Worm (Caenorhabditis elegans): Measurements from ENCODE around the gene nspg-8.

Gene nspg-8

DNA sequence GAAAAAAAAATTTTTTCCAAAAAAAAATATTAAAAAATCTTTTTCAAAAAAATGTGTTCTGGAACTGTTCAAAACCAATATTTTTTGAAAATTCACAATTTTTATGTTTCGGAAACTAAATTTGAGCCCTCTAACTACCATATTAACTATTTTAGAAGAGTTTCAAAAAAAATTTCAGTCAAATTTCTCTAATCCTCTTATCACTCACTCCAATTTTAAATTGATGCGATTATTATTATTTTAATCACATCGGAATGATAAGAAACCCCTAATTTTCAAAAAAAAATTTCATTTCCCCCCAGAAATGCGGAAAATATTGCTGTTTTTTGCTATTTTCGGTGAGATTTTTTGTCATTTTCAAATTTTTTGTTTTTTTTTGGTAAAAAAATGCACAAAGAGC is at the start of gene nspg-8:
TSS of gene nspg-8 (plus strand) at position 301 of the 400 bp plus-strand sequence.
- TF ChIP-seq ceh-39 (tag; optimal IDR thresholded peaks at IDR 0.05) (no peak), sptf-1 (tag; optimal IDR thresholded peaks at IDR 0.05) (no peak), ces-1 (GFP tag; optimal IDR thresholded peaks at IDR 0.05) (no peak), nhr-76 (tag; optimal IDR thresholded peaks at IDR 0.05) (no peak), mls-2 (tag; optimal IDR thresholded peaks at IDR 0.05) (no peak), mab-5 (tag; optimal IDR thresholded peaks at IDR 0.05) (no peak), tbx-8 (GFP tag; optimal IDR thresholded peaks at IDR 0.05) (no peak), M03D4.4 (tag; optimal IDR thresholded peaks at IDR 0.05) (no peak)

DNA sequence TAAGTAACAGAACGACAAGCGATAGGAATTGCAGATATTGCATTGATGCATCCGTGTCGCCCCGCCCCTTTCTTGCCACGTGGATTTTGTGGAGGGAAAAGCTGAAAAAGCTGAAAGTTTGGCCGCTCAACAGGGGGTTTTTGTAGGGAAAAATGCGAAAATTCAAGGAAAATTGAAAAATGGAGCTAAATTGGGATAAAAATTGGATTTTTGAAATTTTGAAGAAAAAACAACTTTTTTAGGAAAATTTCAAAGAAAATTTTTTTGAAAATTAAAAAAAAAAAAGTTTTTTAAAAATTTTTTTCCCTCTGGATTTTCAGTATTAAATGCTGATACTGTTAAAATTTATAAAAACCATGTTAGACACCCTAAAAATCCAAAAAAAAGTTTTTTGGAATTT is 45.9 kb upstream of the nspg-8 start, which contains the start of gene lgc-46:
TSS of gene lgc-46 (minus strand) at position 101 of the 400 bp plus-strand sequence.
- TF ChIP-seq cnd-1 (tag; optimal IDR thresholded peaks at IDR 0.05), result no peak
- TF ChIP-seq pha-4 (tag; optimal IDR thresholded peaks at IDR 0.05), result no peak
- TF ChIP-seq snpc-4 (tag; optimal IDR thresholded peaks at IDR 0.05), result no peak
- no peak for TF ChIP-seq ztf-11 (tag; optimal IDR thresholded peaks at IDR 0.05)
- TF ChIP-seq flh-1 (GFP tag; optimal IDR thresholded peaks at IDR 0.05), result no peak
- no peak for TF ChIP-seq M03D4.4 (tag; optimal IDR thresholded peaks at IDR 0.05)
- TF ChIP-seq unc-39 (tag; optimal IDR thresholded peaks at IDR 0.05), result no peak
- no peak for TF ChIP-seq lin-32 (GFP tag; optimal IDR thresholded peaks at IDR 0.05)
- TF ChIP-seq elt-3 (tag; optimal IDR thresholded peaks at IDR 0.05), result no peak
- no peak for TF ChIP-seq mab-5 (tag; optimal IDR thresholded peaks at IDR 0.05)
- no peak for TF ChIP-seq ces-1 (GFP tag; optimal IDR thresholded peaks at IDR 0.05)
- TF ChIP-seq zip-8 (tag; optimal IDR thresholded peaks at IDR 0.05), result no peak
- no peak for TF ChIP-seq hlh-1 (tag; optimal IDR thresholded peaks at IDR 0.05)
- no peak for TF ChIP-seq sptf-1 (tag; optimal IDR thresholded peaks at IDR 0.05)
- no peak for TF ChIP-seq nhr-12 (tag; optimal IDR thresholded peaks at IDR 0.05)
- TF ChIP-seq ceh-43 (GFP tag; optimal IDR thresholded peaks at IDR 0.05), result no peak
- TF ChIP-seq blmp-1 (tag; optimal IDR thresholded peaks at IDR 0.05), result no peak
- TF ChIP-seq mep-1 (tag; optimal IDR thresholded peaks at IDR 0.05), result no peak
- no peak for TF ChIP-seq unc-62 (GFP tag; optimal IDR thresholded peaks at IDR 0.05)

- TF ChIP-seq nhr-2 (tag; optimal IDR thresholded peaks at IDR 0.05) (no peak), mep-1 (tag; optimal IDR thresholded peaks at IDR 0.05) (peak; percentile 7), ces-1 (GFP tag; optimal IDR thresholded peaks at IDR 0.05) (peak; percentile 49)
These were observed 45.0 kb upstream of the nspg-8 start for ce11 chrIII:1136827-1137378.

DNA sequence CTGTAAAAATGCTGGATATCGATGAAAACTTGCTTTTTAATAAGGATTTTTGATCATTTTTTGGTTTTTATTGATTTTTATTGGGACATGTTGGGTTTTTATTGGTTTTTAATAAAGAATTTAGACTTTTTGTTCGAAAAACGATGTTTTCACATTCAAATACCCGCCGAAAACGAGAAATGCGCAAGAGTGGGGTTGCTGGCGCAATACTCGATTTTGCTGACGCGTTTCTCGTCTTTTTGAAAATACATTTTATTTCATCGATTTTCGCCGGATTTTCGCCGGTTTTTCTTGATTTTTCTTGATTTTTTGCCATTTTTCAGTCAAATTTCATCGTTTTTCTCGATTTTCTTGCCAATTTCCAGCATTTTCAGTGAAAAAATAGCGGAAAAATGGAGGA is 39.1 kb upstream of the nspg-8 start, which contains the start of gene smr-1:
TSS of gene smr-1 (plus strand) at position 375 of the 400 bp plus-strand sequence.
- TF ChIP-seq ceh-83 (GFP tag; optimal IDR thresholded peaks at IDR 0.05) (no peak), lsy-2 (tag; optimal IDR thresholded peaks at IDR 0.05) (peak; percentile 64), ztf-11 (tag; optimal IDR thresholded peaks at IDR 0.05) (peak; percentile 33), pha-4 (tag; optimal IDR thresholded peaks at IDR 0.05) (peak; percentile 47), lin-13 (tag; optimal IDR thresholded peaks at IDR 0.05) (peak; percentile 92), ces-1 (GFP tag; optimal IDR thresholded peaks at IDR 0.05) (peak; percentile 20), ceh-39 (tag; optimal IDR thresholded peaks at IDR 0.05) (peak; percentile 54), bed-3 (GFP tag; optimal IDR thresholded peaks at IDR 0.05) (peak; percentile 41), sem-2 (GFP tag; optimal IDR thresholded peaks at IDR 0.05) (no peak), nhr-28 (tag; optimal IDR thresholded peaks at IDR 0.05) (no peak), nhr-237 (tag; optimal IDR thresholded peaks at IDR 0.05) (peak; percentile 28), sptf-1 (tag; optimal IDR thresholded peaks at IDR 0.05) (peak; percentile 85), ceh-43 (GFP tag; optimal IDR thresholded peaks at IDR 0.05) (no peak), M03D4.4 (tag; optimal IDR thresholded peaks at IDR 0.05) (peak; percentile 64), unc-62 (GFP tag; optimal IDR thresholded peaks at IDR 0.05) (no peak), zip-8 (tag; optimal IDR thresholded peaks at IDR 0.05) (no peak), elt-1 (tag; optimal IDR thresholded peaks at IDR 0.05; ENCODE audit: borderline replicate concordance, insufficient read depth) (no peak), mls-2 (tag; optimal IDR thresholded peaks at IDR 0.05) (peak; percentile 33), hlh-1 (tag; optimal IDR thresholded peaks at IDR 0.05) (no peak), cnd-1 (tag; optimal IDR thresholded peaks at IDR 0.05) (peak; percentile 32), nhr-12 (tag; optimal IDR thresholded peaks at IDR 0.05) (no peak), unc-120 (tag; optimal IDR thresholded peaks at IDR 0.05; ENCODE audit: poor library complexity, severe bottlenecking) (no peak), nhr-76 (tag; optimal IDR thresholded peaks at IDR 0.05) (no peak), elt-3 (tag; optimal IDR thresholded peaks at IDR 0.05) (no peak), mab-5 (tag; optimal IDR thresholded peaks at IDR 0.05) (no peak), unc-39 (tag; optimal IDR thresholded peaks at IDR 0.05) (no peak), tbx-8 (GFP tag; optimal IDR thresholded peaks at IDR 0.05) (peak; percentile 16), mep-1 (tag; optimal IDR thresholded peaks at IDR 0.05) (peak; percentile 88), blmp-1 (tag; optimal IDR thresholded peaks at IDR 0.05) (no peak), snpc-4 (tag; optimal IDR thresholded peaks at IDR 0.05) (no peak), nhr-2 (tag; optimal IDR thresholded peaks at IDR 0.05) (peak; percentile 15), drap-1 (GFP tag; optimal IDR thresholded peaks at IDR 0.05) (no peak), flh-1 (GFP tag; optimal IDR thresholded peaks at IDR 0.05) (no peak), lin-32 (GFP tag; optimal IDR thresholded peaks at IDR 0.05) (no peak), ham-2 (GFP tag; optimal IDR thresholded peaks at IDR 0.05) (no peak)
